Worm (Caenorhabditis elegans) whole organism, late embryonic: ENCODE results near the gene lnkn-1.

Experiments
- C08G9.2 ChIP-seq: sonication (generic microtip); optimal IDR thresholded peaks from 2 replicates; lab custom pipeline; 2016; ENCODE audit warnings: mild to moderate bottlenecking, missing genetic modification characterization, moderate library complexity, missing compliant biosample characterization
- C38D4.7 ChIP-seq: fragments of 200-800 bp; sonication (Bioruptor generic); optimal IDR thresholded peaks from 2 replicates; lab custom pipeline; 2018; ENCODE audit warnings: mild to moderate bottlenecking, missing genetic modification characterization, moderate library complexity, missing compliant biosample characterization
- F13H6.1 ChIP-seq: sonication (generic microtip); optimal IDR thresholded peaks from 2 replicates; lab custom pipeline; 2016; ENCODE audit warnings: missing genetic modification characterization, missing compliant biosample characterization
- ceh-14 ChIP-seq: sonication (generic microtip); optimal IDR thresholded peaks from 2 replicates; lab custom pipeline; 2016; ENCODE audit warnings: missing genotype, missing genetic modification characterization, missing compliant biosample characterization
- ceh-19 ChIP-seq: fragments of 200-800 bp; sonication (Bioruptor generic); optimal IDR thresholded peaks from 2 replicates; lab custom pipeline; 2018; ENCODE audit warnings: mild to moderate bottlenecking, missing genetic modification characterization, missing compliant biosample characterization
- ceh-2 ChIP-seq: sonication (generic microtip); optimal IDR thresholded peaks from 2 replicates; lab custom pipeline; 2016; ENCODE audit warnings: missing genotype, missing genetic modification characterization, missing compliant biosample characterization
- ceh-45 ChIP-seq: fragments of 200-800 bp; sonication (Bioruptor generic); IDR thresholded peaks from 2 replicates; pipeline ENCODE4 v1.3.6; 2022; ENCODE audit warnings: missing genetic modification reagents, missing genetic modification characterization, missing compliant biosample characterization
- ceh-48 ChIP-seq: sonication (generic microtip); optimal IDR thresholded peaks from 2 replicates; lab custom pipeline; 2016; ENCODE audit warnings: missing genetic modification characterization, inconsistent platforms, missing compliant biosample characterization
- ceh-9 ChIP-seq: sonication (generic microtip); optimal IDR thresholded peaks from 2 replicates; lab custom pipeline; 2016; ENCODE audit warnings: mild to moderate bottlenecking, missing genetic modification characterization, inconsistent platforms, missing compliant biosample characterization
- dve-1 ChIP-seq: sonication (generic microtip); optimal IDR thresholded peaks from 2 replicates; lab custom pipeline; 2017; ENCODE audit warnings: antibody characterized with exemption, mild to moderate bottlenecking, missing genetic modification characterization, missing compliant biosample characterization
- hlh-15 ChIP-seq: sonication (generic microtip); optimal IDR thresholded peaks from 2 replicates; lab custom pipeline; 2016; ENCODE audit warnings: missing genetic modification characterization, missing compliant biosample characterization
- hlh-8 ChIP-seq: sonication (generic microtip); optimal IDR thresholded peaks from 2 replicates; lab custom pipeline; 2016; ENCODE audit warnings: missing genotype, missing genetic modification characterization, missing compliant biosample characterization
- npax-4 ChIP-seq: sonication (generic microtip); optimal IDR thresholded peaks from 2 replicates; lab custom pipeline; 2016; ENCODE audit warnings: missing genetic modification characterization, missing compliant biosample characterization
- pat-9 ChIP-seq: fragments of 200-800 bp; sonication (Bioruptor generic); optimal IDR thresholded peaks from 2 replicates; lab custom pipeline; 2018; ENCODE audit warnings: mild to moderate bottlenecking, missing genetic modification characterization, moderate library complexity, missing compliant biosample characterization
- pha-2 ChIP-seq: sonication (generic microtip); optimal IDR thresholded peaks from 2 replicates; lab custom pipeline; 2017; ENCODE audit warnings: mild to moderate bottlenecking, missing genetic modification characterization, missing compliant biosample characterization
- pqm-1 ChIP-seq: sonication (generic microtip); optimal IDR thresholded peaks from 2 replicates; lab custom pipeline; 2016; ENCODE audit warnings: missing genetic modification characterization, missing compliant biosample characterization
- pros-1 ChIP-seq: fragments of 150-350 bp; optimal IDR thresholded peaks from 2 replicates; lab custom pipeline; 2014; ENCODE audit warnings: missing biosample characterization, missing genetic modification reagents, missing genetic modification characterization
- rnt-1 ChIP-seq: sonication (generic microtip); optimal IDR thresholded peaks from 2 replicates; lab custom pipeline; 2016; ENCODE audit warnings: missing genetic modification characterization, missing compliant biosample characterization
- tbx-2 ChIP-seq: sonication (generic microtip); optimal IDR thresholded peaks from 2 replicates; lab custom pipeline; 2016; ENCODE audit warnings: missing genetic modification characterization, missing compliant biosample characterization
- unc-42 ChIP-seq: sonication (generic microtip); optimal IDR thresholded peaks from 2 replicates; lab custom pipeline; 2016; ENCODE audit warnings: missing genotype, missing genetic modification characterization, missing compliant biosample characterization
- unc-55 ChIP-seq: sonication (generic microtip); optimal IDR thresholded peaks from 2 replicates; lab custom pipeline; 2017; ENCODE audit warnings: missing biosample characterization, missing genetic modification reagents, missing genetic modification characterization
- unc-86 ChIP-seq: sonication (generic microtip); optimal IDR thresholded peaks from 2 replicates; lab custom pipeline; 2016; ENCODE audit warnings: missing genetic modification characterization, missing compliant biosample characterization

Gene lnkn-1

ce11 chrIII:8937571-8937970 is 47.5 kb downstream of the lnkn-1 start (continued):
- peak; percentile 91 for TF ChIP-seq ceh-14 (tag; lab: Kevin White, UChicago)
- peak; percentile 82 for TF ChIP-seq npax-4
- TF ChIP-seq unc-86 = peak; percentile 91
- peak; percentile 69 for TF ChIP-seq F13H6.1 (tag; lab: Kevin White, UChicago)
- TF ChIP-seq C38D4.7 (GFP tag; lab: Kevin White, UChicago) = peak; percentile 86
- TF ChIP-seq ceh-48 = peak; percentile 82
- TF ChIP-seq ceh-19 (GFP tag; lab: Kevin White, UChicago) = peak; percentile 95
- peak; percentile 3 for TF ChIP-seq pros-1
- TF ChIP-seq ceh-2 = peak; percentile 86
- TF ChIP-seq ceh-45 (GFP tag; lab: Robert Waterston, UW) = peak; percentile 78
- peak; percentile 88 for TF ChIP-seq pat-9 (tag; lab: Kevin White, UChicago)
- peak; percentile 66 for TF ChIP-seq ceh-9 (tag; lab: Kevin White, UChicago)
- TF ChIP-seq hlh-8 (tag; lab: Kevin White, UChicago) = peak; percentile 73
- peak; percentile 93 for TF ChIP-seq tbx-2
- TF ChIP-seq unc-42 = peak; percentile 51
- TF ChIP-seq hlh-15 = peak; percentile 86
- TF ChIP-seq unc-55 (GFP tag; lab: Kevin White, UChicago) = no peak
- peak; percentile 73 for TF ChIP-seq pqm-1
- TF ChIP-seq rnt-1 = peak; percentile 82
- TF ChIP-seq C08G9.2 (tag; lab: Kevin White, UChicago) = peak; percentile 76
- peak; percentile 70 for TF ChIP-seq dve-1 (tag; lab: Kevin White, UChicago)
- TF ChIP-seq pha-2 (tag; lab: Kevin White, UChicago) = peak; percentile 89
